Worm (Caenorhabditis elegans) whole organism, young adult: Measurements from ENCODE around the gene F10C2.5.

Experiments used
- B0261.1 ChIP-seq: sonication (generic microtip); optimal IDR thresholded peaks from 2 replicates; lab custom pipeline; 2016; ENCODE audit warnings: mild to moderate bottlenecking, missing genetic modification characterization, moderate library complexity, missing compliant biosample characterization
- D2030.7 ChIP-seq: fragments of 200-800 bp; sonication (Bioruptor generic); IDR thresholded peaks from 2 replicates; pipeline ENCODE4 v1.3.6; 2022; ENCODE audit warnings: missing genetic modification reagents, missing genetic modification characterization, missing compliant biosample characterization
- F23B12.7 ChIP-seq: sonication (generic microtip); optimal IDR thresholded peaks from 2 replicates; lab custom pipeline; 2017; ENCODE audit warnings: missing genetic modification characterization, mild to moderate bottlenecking, missing compliant biosample characterization, antibody characterized with exemption, moderate library complexity; ENCODE audit not compliant: insufficient read depth
- F37B4.10 ChIP-seq: fragments of 200-800 bp; sonication (Bioruptor generic); IDR thresholded peaks from 2 replicates; pipeline ENCODE4 v1.3.6; 2022; ENCODE audit warnings: missing genetic modification characterization, missing compliant biosample characterization
- F39B2.1 ChIP-seq: fragments of 200-800 bp; sonication (Bioruptor generic); IDR thresholded peaks from 2 replicates; pipeline ENCODE4 v1.3.6; 2022; ENCODE audit warnings: missing genetic modification reagents, missing genetic modification characterization, missing compliant biosample characterization
- F52B5.7 ChIP-seq: sonication (generic microtip); optimal IDR thresholded peaks from 2 replicates; lab custom pipeline; 2016; ENCODE audit warnings: mild to moderate bottlenecking, missing genetic modification characterization, missing compliant biosample characterization
- F55B11.4 ChIP-seq: sonication (generic microtip); optimal IDR thresholded peaks from 2 replicates; lab custom pipeline; 2016; ENCODE audit warnings: missing compliant biosample characterization, missing genetic modification characterization, borderline replicate concordance; ENCODE audit not compliant: insufficient read depth
- F57A8.1 ChIP-seq: fragments of 200-800 bp; sonication (Bioruptor generic); optimal IDR thresholded peaks from 2 replicates; lab custom pipeline; 2018; ENCODE audit warnings: mild to moderate bottlenecking, missing genetic modification characterization, moderate library complexity, missing compliant biosample characterization
- K11D2.4 ChIP-seq: fragments of 200-800 bp; sonication (Bioruptor generic); IDR thresholded peaks from 2 replicates; pipeline ENCODE4 v1.3.6; 2022; ENCODE audit warnings: missing genetic modification reagents, missing genetic modification characterization, missing compliant biosample characterization
- K12H6.12 ChIP-seq: fragments of 200-800 bp; sonication (Bioruptor generic); optimal IDR thresholded peaks from 2 replicates; lab custom pipeline; 2018; ENCODE audit warnings: mild to moderate bottlenecking, missing genetic modification characterization, missing compliant biosample characterization
- Y56A3A.18 ChIP-seq: fragments of 200-800 bp; sonication (Bioruptor generic); IDR thresholded peaks from 2 replicates; pipeline ENCODE4 v1.3.6; 2022; ENCODE audit warnings: missing genetic modification reagents, missing genetic modification characterization, missing compliant biosample characterization
- ZK185.1 ChIP-seq: sonication (generic microtip); optimal IDR thresholded peaks from 2 replicates; lab custom pipeline; 2016; ENCODE audit warnings: mild to moderate bottlenecking, missing genetic modification characterization, missing compliant biosample characterization; ENCODE audit not compliant: poor library complexity, severe bottlenecking
- aptf-3 ChIP-seq: fragments of 200-800 bp; sonication (Bioruptor generic); IDR thresholded peaks from 2 replicates; pipeline ENCODE4 v1.3.6; 2022; ENCODE audit warnings: missing genetic modification characterization, missing compliant biosample characterization
- atf-7 ChIP-seq: sonication (generic microtip); optimal IDR thresholded peaks from 2 replicates; lab custom pipeline; 2017; ENCODE audit warnings: mild to moderate bottlenecking, missing genetic modification characterization, missing compliant biosample characterization
- cebp-1 ChIP-seq, 2 experiments: fragments of 200-800 bp in 1 of 2; sonication (Bioruptor generic) in 1 of 2; sonication (generic microtip) in 1 of 2; IDR thresholded peaks in 1 of 2; optimal IDR thresholded peaks in 1 of 2; 2 replicates each; pipeline versions ENCODE4 v1.3.6 to Lab custom; 2017 to 2022; ENCODE audit warnings: missing compliant biosample characterization in 2 of 2, missing genetic modification characterization in 2 of 2, mild to moderate bottlenecking in 1 of 2, missing genetic modification reagents in 1 of 2, moderate library complexity in 1 of 2
- chd-7 ChIP-seq: sonication (generic microtip); optimal IDR thresholded peaks from 2 replicates; lab custom pipeline; 2016; ENCODE audit warnings: mild to moderate bottlenecking, missing genetic modification characterization, moderate library complexity, missing compliant biosample characterization
- dpl-1 ChIP-seq: fragments of 150-350 bp; optimal IDR thresholded peaks from 2 replicates; lab custom pipeline; 2014; ENCODE audit warnings: missing biosample characterization, missing genetic modification reagents, missing genetic modification characterization
- egl-18 ChIP-seq: fragments of 200-800 bp; sonication (Bioruptor generic); IDR thresholded peaks from 2 replicates; pipeline ENCODE4 v1.3.6; 2022; ENCODE audit warnings: missing genetic modification reagents, missing genetic modification characterization, missing compliant biosample characterization
- ets-4 ChIP-seq: fragments of 200-800 bp; sonication (Bioruptor generic); optimal IDR thresholded peaks from 2 replicates; lab custom pipeline; 2018; ENCODE audit warnings: mild to moderate bottlenecking, missing genetic modification characterization, missing compliant biosample characterization
- hmg-1.2 ChIP-seq: fragments of 200-800 bp; sonication (Bioruptor generic); IDR thresholded peaks from 2 replicates; pipeline ENCODE4 v1.3.6; 2022; ENCODE audit warnings: missing genetic modification reagents, missing genetic modification characterization, missing compliant biosample characterization
- hsf-1 ChIP-seq: fragments of 200-800 bp; sonication (Bioruptor generic); IDR thresholded peaks from 2 replicates; pipeline ENCODE4 v1.3.6; 2022; ENCODE audit warnings: missing genetic modification reagents, missing genetic modification characterization, missing compliant biosample characterization
- lag-1 ChIP-seq: fragments of 200-800 bp; sonication (Bioruptor generic); IDR thresholded peaks from 2 replicates; pipeline ENCODE4 v1.3.6; 2022; ENCODE audit warnings: missing genetic modification reagents, missing genetic modification characterization, missing compliant biosample characterization
- lin-26 ChIP-seq: fragments of 200-800 bp; sonication (Bioruptor generic); IDR thresholded peaks from 2 replicates; pipeline ENCODE4 v1.3.6; 2022; ENCODE audit warnings: missing genetic modification reagents, missing genetic modification characterization, missing compliant biosample characterization
- lsl-1 ChIP-seq: fragments of 200-800 bp; sonication (Bioruptor generic); optimal IDR thresholded peaks from 2 replicates; lab custom pipeline; 2018; ENCODE audit warnings: mild to moderate bottlenecking, missing genetic modification characterization, moderate library complexity, missing compliant biosample characterization
- lsy-27 ChIP-seq: sonication (generic microtip); optimal IDR thresholded peaks from 2 replicates; lab custom pipeline; 2017; ENCODE audit warnings: missing genetic modification characterization, mild to moderate bottlenecking, missing compliant biosample characterization, antibody characterized with exemption, missing genotype, borderline replicate concordance; ENCODE audit not compliant: insufficient read depth
- madf-6 ChIP-seq: fragments of 200-800 bp; sonication (Bioruptor generic); IDR thresholded peaks from 2 replicates; pipeline ENCODE4 v1.3.6; 2022; ENCODE audit warnings: missing genetic modification reagents, missing genetic modification characterization, missing compliant biosample characterization
- mel-28 ChIP-seq: sonication (generic microtip); optimal IDR thresholded peaks from 2 replicates; lab custom pipeline; 2016; ENCODE audit warnings: borderline replicate concordance, mild to moderate bottlenecking, missing genetic modification characterization, missing compliant biosample characterization
- nhr-120 ChIP-seq: fragments of 200-800 bp; sonication (Bioruptor generic); IDR thresholded peaks from 2 replicates; pipeline ENCODE4 v1.3.6; 2022; ENCODE audit warnings: missing genetic modification characterization, missing compliant biosample characterization
- nhr-179 ChIP-seq: sonication (generic microtip); optimal IDR thresholded peaks from 2 replicates; lab custom pipeline; 2016; ENCODE audit warnings: mild to moderate bottlenecking, missing genetic modification characterization, missing compliant biosample characterization
- nhr-80 ChIP-seq: sonication (generic microtip); optimal IDR thresholded peaks from 2 replicates; lab custom pipeline; 2016; ENCODE audit warnings: missing genetic modification characterization, missing compliant biosample characterization
- nhr-90 ChIP-seq: sonication (generic microtip); optimal IDR thresholded peaks from 2 replicates; lab custom pipeline; 2016; ENCODE audit warnings: missing genotype, mild to moderate bottlenecking, missing genetic modification characterization, missing compliant biosample characterization
- rcor-1 ChIP-seq: fragments of 200-800 bp; sonication (Bioruptor generic); IDR thresholded peaks from 2 replicates; pipeline ENCODE4 v1.3.6; 2022; ENCODE audit warnings: missing genetic modification reagents, missing genetic modification characterization, missing compliant biosample characterization
- snpc-4 ChIP-seq, 5 experiments: fragments of 150-350 bp in 1 of 5; sonication (generic microtip) in 4 of 5; optimal IDR thresholded peaks; 2 replicates each; lab custom pipeline; 2014 to 2018; ENCODE audit warnings: missing genetic modification characterization in 5 of 5, missing biosample characterization in 3 of 5, antibody characterized with exemption in 2 of 5, mild to moderate bottlenecking in 2 of 5, missing compliant biosample characterization in 2 of 5, missing genotype in 2 of 5, moderate library complexity in 2 of 5, missing genetic modification reagents in 1 of 5
- somi-1 ChIP-seq: fragments of 200-800 bp; sonication (Bioruptor generic); optimal IDR thresholded peaks from 2 replicates; lab custom pipeline; 2018; ENCODE audit warnings: mild to moderate bottlenecking, missing genetic modification characterization, missing compliant biosample characterization
- tbp1 ChIP-seq: fragments of 200-800 bp; sonication (Bioruptor generic); optimal IDR thresholded peaks from 2 replicates; lab custom pipeline; 2018; ENCODE audit warnings: mild to moderate bottlenecking, missing genetic modification characterization, missing compliant biosample characterization
- tlf-1 ChIP-seq: fragments of 200-800 bp; sonication (Bioruptor generic); optimal IDR thresholded peaks from 2 replicates; lab custom pipeline; 2018; ENCODE audit warnings: mild to moderate bottlenecking, missing genetic modification characterization, missing compliant biosample characterization
- xnd-1 ChIP-seq: sonication (generic microtip); optimal IDR thresholded peaks from 2 replicates; lab custom pipeline; 2016; ENCODE audit warnings: missing genotype, missing genetic modification reagents, missing genetic modification characterization, missing compliant biosample characterization
- ztf-22 ChIP-seq: fragments of 200-800 bp; sonication (Bioruptor generic); optimal IDR thresholded peaks from 2 replicates; lab custom pipeline; 2018; ENCODE audit warnings: mild to moderate bottlenecking, missing genetic modification characterization, moderate library complexity, missing compliant biosample characterization
- ztf-3 ChIP-seq: fragments of 200-800 bp; sonication (Bioruptor generic); optimal IDR thresholded peaks from 2 replicates; lab custom pipeline; 2018; ENCODE audit warnings: mild to moderate bottlenecking, missing genetic modification characterization, missing compliant biosample characterization

F10C2.5 gene

ce11 chrV:12075983-12076382, 30.8 kb downstream of the F10C2.5 start:
- TF ChIP-seq rcor-1 (GFP tag; lab: Robert Waterston, UW) = no peak
- no peak for TF ChIP-seq D2030.7 (GFP tag; lab: Robert Waterston, UW)
- no peak for TF ChIP-seq nhr-179 (tag; lab: Kevin White, UChicago)
- no peak for TF ChIP-seq atf-7
- TF ChIP-seq nhr-80 = peak; percentile 75
- TF ChIP-seq hmg-1.2 (GFP tag; lab: Robert Waterston, UW) = no peak
- TF ChIP-seq somi-1 = no peak
- no peak for TF ChIP-seq madf-6 (GFP tag; lab: Robert Waterston, UW)
- TF ChIP-seq K12H6.12 (tag; lab: Kevin White, UChicago) = no peak
- TF ChIP-seq tlf-1 = no peak
- TF ChIP-seq ZK185.1 (tag; lab: Kevin White, UChicago) = no peak
- TF ChIP-seq F55B11.4 (tag; lab: Kevin White, UChicago) = no peak
- TF ChIP-seq ztf-3 = no peak
- no peak for TF ChIP-seq B0261.1
- TF ChIP-seq xnd-1 = no peak
- TF ChIP-seq F39B2.1 = no peak
- peak; percentile 37 for TF ChIP-seq F23B12.7 (tag; lab: Kevin White, UChicago)

ce11 chrV:12080274-12080673, 35.0 kb downstream of the F10C2.5 start, which contains the start of gene R07B7.9:
R07B7.9 (minus strand) TSS chrV:12080374.
- TF ChIP-seq K11D2.4 (GFP tag; lab: Robert Waterston, UW) = no peak

ce11 chrV:12082932-12083331, 37.7 kb downstream of the F10C2.5 start, which contains the start of gene R07B7.10:
R07B7.10 (plus strand) TSS chrV:12083216.
- no peak for TF ChIP-seq ZK185.1 (tag; lab: Kevin White, UChicago)
- TF ChIP-seq cebp-1 (GFP tag; IDR thresholded peaks at IDR 0.05; lab: Robert Waterston, UW) = no peak
- no peak for TF ChIP-seq cebp-1 (tag; optimal IDR thresholded peaks at IDR 0.05; lab: Kevin White, UChicago)
- TF ChIP-seq lag-1 (GFP tag; lab: Robert Waterston, UW) = no peak
- TF ChIP-seq ets-4 (GFP tag; lab: Kevin White, UChicago) = no peak
- TF ChIP-seq lsy-27 (tag; lab: Kevin White, UChicago) = no peak
- TF ChIP-seq hmg-1.2 (GFP tag; lab: Robert Waterston, UW) = peak; percentile 75; the same call in 1 of the 2 replicates

ce11 chrV:12084216-12084615, 39.0 kb downstream of the F10C2.5 start, which contains the start of gene R07B7.8:
R07B7.8 (minus strand) TSS chrV:12084316.
- TF ChIP-seq somi-1 = no peak
- no peak for TF ChIP-seq nhr-120 (GFP tag; lab: Robert Waterston, UW)
- no peak for TF ChIP-seq mel-28 (tag; lab: Kevin White, UChicago)
- TF ChIP-seq hsf-1 (GFP tag; lab: Robert Waterston, UW) = no peak
- TF ChIP-seq lsl-1 (GFP tag; lab: Kevin White, UChicago) = no peak

ce11 chrV:12085867-12086634, 40.8 kb downstream of the F10C2.5 start:
- TF ChIP-seq dpl-1 (GFP tag; lab: Kevin White, UChicago) (no peak), lsl-1 (GFP tag; lab: Kevin White, UChicago) (no peak), nhr-90 (tag; lab: Kevin White, UChicago) (no peak), F52B5.7 (tag; lab: Kevin White, UChicago) (no peak), Y56A3A.18 (GFP tag; lab: Robert Waterston, UW) (no peak), aptf-3 (GFP tag; lab: Robert Waterston, UW) (no peak), snpc-4 (GFP tag; optimal IDR thresholded peaks at IDR 0.05; lab: Kevin White, UChicago) (no peak), snpc-4 (tag; optimal IDR thresholded peaks at IDR 0.05; lab: Kevin White, UChicago) (no peak), egl-18 (GFP tag; lab: Robert Waterston, UW) (no peak), lag-1 (GFP tag; lab: Robert Waterston, UW) (no peak), nhr-80 (no peak), lin-26 (GFP tag; lab: Robert Waterston, UW) (no peak), tbp1 (GFP tag; lab: Kevin White, UChicago) (no peak), ztf-22 (GFP tag; lab: Kevin White, UChicago) (no peak), F37B4.10 (GFP tag; lab: Robert Waterston, UW) (no peak), F57A8.1 (GFP tag; lab: Kevin White, UChicago) (no peak), chd-7 (tag; lab: Kevin White, UChicago) (no peak)
